Worm (Caenorhabditis elegans) whole organism, L2 larva: ENCODE results near the gene msp-77.
A peak's percentile ranks its signal among the peaks of the same experiment; 100 is the strongest.

Experiments
- C34F6.9 ChIP-seq: fragments of 150-350 bp; optimal IDR thresholded peaks from 2 replicates; lab custom pipeline; 2014; ENCODE audit warnings: missing biosample characterization, missing genetic modification characterization
- F13H6.1 ChIP-seq: sonication (generic microtip); optimal IDR thresholded peaks from 2 replicates; lab custom pipeline; 2016; ENCODE audit warnings: missing genetic modification characterization, missing compliant biosample characterization
- R02D3.7 ChIP-seq: fragments of 150-350 bp; optimal IDR thresholded peaks from 2 replicates; lab custom pipeline; 2014; ENCODE audit warnings: missing biosample characterization, missing genetic modification characterization
- Y55F3AM.14 ChIP-seq: fragments of 200-800 bp; sonication (Bioruptor generic); optimal IDR thresholded peaks from 2 replicates; lab custom pipeline; 2018; ENCODE audit warnings: mild to moderate bottlenecking, missing genetic modification characterization, missing compliant biosample characterization
- alr-1 ChIP-seq: fragments of 150-350 bp; optimal IDR thresholded peaks from 2 replicates; lab custom pipeline; 2014; ENCODE audit warnings: missing biosample characterization, missing genetic modification characterization
- blmp-1 ChIP-seq: sonication (generic microtip); optimal IDR thresholded peaks from 2 replicates; lab custom pipeline; 2017; ENCODE audit warnings: missing genetic modification characterization, mild to moderate bottlenecking, missing compliant biosample characterization, antibody characterized with exemption, moderate library complexity; ENCODE audit not compliant: insufficient read depth
- ceh-82 ChIP-seq: fragments of 150-350 bp; optimal IDR thresholded peaks from 2 replicates; lab custom pipeline; 2014; ENCODE audit warnings: missing biosample characterization, missing genetic modification characterization
- crh-2 ChIP-seq: sonication (generic microtip); optimal IDR thresholded peaks from 2 replicates; lab custom pipeline; 2017; ENCODE audit warnings: missing biosample characterization, missing genetic modification characterization
- dmd-4 ChIP-seq: sonication (generic microtip); optimal IDR thresholded peaks from 2 replicates; lab custom pipeline; 2017; ENCODE audit warnings: missing biosample characterization, missing genetic modification characterization
- egl-27 ChIP-seq: sonication (generic microtip); optimal IDR thresholded peaks from 3 replicates; lab custom pipeline; 2017; ENCODE audit warnings: missing biosample characterization, missing genetic modification reagents, missing genetic modification characterization
- elt-1 ChIP-seq: fragments of 150-350 bp; optimal IDR thresholded peaks from 2 replicates; lab custom pipeline; 2014; ENCODE audit warnings: missing biosample characterization, missing genetic modification characterization
- lin-11 ChIP-seq: fragments of 150-350 bp; sonication (generic microtip); optimal IDR thresholded peaks from 2 replicates; lab custom pipeline; 2014; ENCODE audit warnings: missing biosample characterization, missing genetic modification characterization, inconsistent platforms, mixed read lengths
- lin-13 ChIP-seq: fragments of 150-350 bp; optimal IDR thresholded peaks from 2 replicates; lab custom pipeline; 2014; ENCODE audit warnings: missing biosample characterization, missing genetic modification reagents, missing genetic modification characterization
- mab-5 ChIP-seq: fragments of 150-350 bp; optimal IDR thresholded peaks from 2 replicates; lab custom pipeline; 2014; ENCODE audit warnings: missing biosample characterization, missing genetic modification characterization
- mbf-1 ChIP-seq: sonication (generic microtip); optimal IDR thresholded peaks from 2 replicates; lab custom pipeline; 2017; ENCODE audit warnings: missing biosample characterization, missing genetic modification characterization
- mdl-1 ChIP-seq, 2 experiments: fragments of 150-350 bp in 1 of 2; sonication (generic microtip) in 1 of 2; optimal IDR thresholded peaks; 2 replicates each; lab custom pipeline; 2017; ENCODE audit warnings: missing biosample characterization in 2 of 2, missing genetic modification characterization in 2 of 2
- nhr-11 ChIP-seq: fragments of 150-350 bp; optimal IDR thresholded peaks from 2 replicates; lab custom pipeline; 2014; ENCODE audit warnings: missing biosample characterization, missing genetic modification characterization
- nhr-129 ChIP-seq: fragments of 150-350 bp; optimal IDR thresholded peaks from 2 replicates; lab custom pipeline; 2014; ENCODE audit warnings: missing biosample characterization, missing genetic modification characterization
- nhr-21 ChIP-seq: fragments of 150-350 bp; optimal IDR thresholded peaks from 2 replicates; lab custom pipeline; 2014; ENCODE audit warnings: missing biosample characterization, missing genetic modification characterization
- nhr-23 ChIP-seq: fragments of 150-350 bp; optimal IDR thresholded peaks from 2 replicates; lab custom pipeline; 2014; ENCODE audit warnings: missing biosample characterization, missing genetic modification reagents, missing genetic modification characterization
- nhr-237 ChIP-seq: fragments of 150-350 bp; optimal IDR thresholded peaks from 2 replicates; lab custom pipeline; 2014; ENCODE audit warnings: missing biosample characterization, missing genetic modification characterization
- nhr-25 ChIP-seq: fragments of 150-350 bp; sonication (generic microtip); optimal IDR thresholded peaks from 3 replicates; lab custom pipeline; 2014; ENCODE audit warnings: missing biosample characterization, missing genetic modification characterization
- nhr-6 ChIP-seq: fragments of 150-350 bp; optimal IDR thresholded peaks from 2 replicates; lab custom pipeline; 2014; ENCODE audit warnings: missing biosample characterization, missing genetic modification characterization
- nhr-77 ChIP-seq: fragments of 150-350 bp; optimal IDR thresholded peaks from 2 replicates; lab custom pipeline; 2014; ENCODE audit warnings: missing biosample characterization, missing genetic modification characterization
- skn-1 ChIP-seq: sonication (generic microtip); optimal IDR thresholded peaks from 2 replicates; lab custom pipeline; 2017; ENCODE audit warnings: missing biosample characterization, missing genetic modification characterization
- sma-3 ChIP-seq: sonication (generic microtip); optimal IDR thresholded peaks from 2 replicates; lab custom pipeline; 2016; ENCODE audit warnings: missing genetic modification reagents, missing genetic modification characterization, missing compliant biosample characterization
- sma-9 ChIP-seq, 2 experiments: fragments of 150-350 bp in 1 of 2; sonication (generic microtip) in 1 of 2; optimal IDR thresholded peaks; 2 replicates each; lab custom pipeline; 2014 to 2016; ENCODE audit warnings: missing genetic modification characterization in 2 of 2, mild to moderate bottlenecking in 1 of 2, missing biosample characterization in 1 of 2, missing compliant biosample characterization in 1 of 2, missing genetic modification reagents in 1 of 2, moderate library complexity in 1 of 2
- snpc-4 ChIP-seq: fragments of 150-350 bp; optimal IDR thresholded peaks from 2 replicates; lab custom pipeline; 2014; ENCODE audit warnings: missing biosample characterization, missing genetic modification characterization
- unc-39 ChIP-seq: fragments of 150-350 bp; optimal IDR thresholded peaks from 2 replicates; lab custom pipeline; 2014; ENCODE audit warnings: missing biosample characterization, missing genetic modification characterization
- unc-55 ChIP-seq: fragments of 150-350 bp; sonication (generic microtip); optimal IDR thresholded peaks from 3 replicates; lab custom pipeline; 2014; ENCODE audit warnings: missing biosample characterization, missing genetic modification reagents, missing genetic modification characterization
- unc-62 ChIP-seq: fragments of 150-350 bp; optimal IDR thresholded peaks from 2 replicates; lab custom pipeline; 2014; ENCODE audit warnings: missing biosample characterization, missing genetic modification reagents, missing genetic modification characterization
- zag-1 ChIP-seq: fragments of 150-350 bp; optimal IDR thresholded peaks from 2 replicates; lab custom pipeline; 2014; ENCODE audit warnings: missing biosample characterization, missing genetic modification characterization
- ztf-1 ChIP-seq: fragments of 200-800 bp; sonication (Bioruptor generic); conservative IDR thresholded peaks from 2 replicates; pipeline ENCODE4 v1.3.6; 2022; ENCODE audit warnings: missing genetic modification characterization, missing compliant biosample characterization
- ztf-11 ChIP-seq: sonication (generic microtip); optimal IDR thresholded peaks from 2 replicates; lab custom pipeline; 2017; ENCODE audit warnings: missing biosample characterization, missing genetic modification characterization

The msp-77 gene

DNA sequence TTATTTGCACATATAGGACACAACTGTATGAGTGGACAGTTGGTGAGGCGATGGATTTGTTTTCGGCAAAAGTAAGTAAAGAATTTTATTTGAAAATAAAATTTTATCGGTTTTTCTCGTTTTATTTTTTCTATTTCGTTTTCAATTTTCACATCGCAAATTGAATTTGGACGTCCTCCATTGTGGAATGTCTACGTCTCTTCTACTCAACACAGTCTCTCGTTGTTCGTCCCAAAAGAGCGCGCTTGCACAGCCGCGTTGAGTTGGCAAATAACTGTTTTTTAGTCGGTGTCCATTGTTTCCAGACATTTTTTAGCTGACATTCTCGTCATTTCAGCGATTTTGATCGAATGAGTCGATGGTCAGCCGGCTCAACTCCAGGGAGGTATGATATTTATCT lies 4.8 kb downstream of the msp-77 start:
- peak; percentile 34 for TF ChIP-seq nhr-129 (tag; lab: Kevin White, UChicago)
- peak; percentile 5 for TF ChIP-seq crh-2 (tag; lab: Kevin White, UChicago)
- TF ChIP-seq unc-62 (GFP tag; lab: Kevin White, UChicago): no peak
- no peak for TF ChIP-seq blmp-1 (tag; lab: Kevin White, UChicago)
- TF ChIP-seq C34F6.9 (tag; lab: Kevin White, UChicago): peak; percentile 21
- TF ChIP-seq nhr-25 (tag; lab: Kevin White, UChicago): no peak
- TF ChIP-seq alr-1: no peak
- TF ChIP-seq zag-1: no peak

DNA sequence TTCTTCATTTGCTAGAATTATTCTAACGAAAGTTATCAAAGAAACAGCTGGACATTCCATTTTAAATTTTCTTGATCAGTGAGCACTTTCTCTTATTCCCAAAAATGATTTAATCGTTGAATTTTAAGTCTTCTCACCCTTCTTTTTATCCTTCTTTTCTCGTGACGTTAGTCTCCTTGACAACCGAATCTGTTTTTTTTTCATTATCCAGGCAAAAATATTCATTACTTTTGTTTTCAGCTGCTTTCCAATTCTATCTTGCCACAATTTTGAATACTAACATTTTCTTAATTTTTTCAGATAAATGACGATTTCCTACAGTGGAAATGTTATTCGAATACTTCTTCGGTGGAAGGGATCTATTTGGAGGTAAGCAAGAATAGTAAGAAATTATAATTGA lies 9.2 kb downstream of the msp-77 start, which contains the start of gene best-13:
Gene best-13, plus strand, starts transcription at position 301 of the 400 bp plus-strand sequence.
- TF ChIP-seq elt-1 (tag; lab: Kevin White, UChicago): no peak
- TF ChIP-seq mdl-1 (tag; optimal IDR thresholded peaks at IDR 0.05; lab: Kevin White, UChicago): no peak
- TF ChIP-seq F13H6.1 (tag; lab: Kevin White, UChicago): no peak
- TF ChIP-seq nhr-11: no peak
- TF ChIP-seq ztf-1 (GFP tag; lab: Robert Waterston, UW): no peak
- no peak for TF ChIP-seq R02D3.7 (tag; lab: Kevin White, UChicago)
- no peak for TF ChIP-seq dmd-4 (tag; lab: Kevin White, UChicago)
- TF ChIP-seq Y55F3AM.14 (GFP tag; lab: Kevin White, UChicago): no peak
- TF ChIP-seq lin-13 (GFP tag; lab: Kevin White, UChicago): no peak
- no peak for TF ChIP-seq zag-1
- no peak for TF ChIP-seq ceh-82 (tag; lab: Kevin White, UChicago)
- TF ChIP-seq mbf-1: no peak
- no peak for TF ChIP-seq unc-55 (GFP tag; lab: Kevin White, UChicago)
- TF ChIP-seq nhr-237 (tag; lab: Kevin White, UChicago): no peak
- TF ChIP-seq nhr-77 (tag; lab: Kevin White, UChicago): no peak
- TF ChIP-seq nhr-23 (tag; lab: Kevin White, UChicago): no peak
- no peak for TF ChIP-seq blmp-1 (tag; lab: Kevin White, UChicago)

DNA sequence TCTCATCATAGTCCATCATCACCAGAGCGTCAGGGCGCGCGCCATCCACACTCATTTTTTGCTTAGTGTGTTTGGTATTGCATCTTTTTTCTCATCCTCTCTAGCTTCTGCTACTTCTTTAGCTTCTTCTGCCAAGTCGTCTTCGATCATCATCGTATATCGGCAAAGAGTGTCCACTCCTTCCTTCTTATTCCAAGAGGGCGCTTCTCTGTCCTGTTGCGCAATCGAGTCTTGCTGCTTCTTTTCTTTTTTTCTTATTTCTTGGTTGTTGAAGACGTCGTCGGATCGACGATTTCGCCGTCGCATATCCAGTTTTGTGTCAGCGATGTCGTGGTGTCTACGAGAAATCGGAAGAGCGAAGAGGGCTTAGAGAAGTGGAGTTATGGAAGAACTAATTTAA lies 18.6 kb downstream of the msp-77 start:
- TF ChIP-seq snpc-4 (tag; lab: Kevin White, UChicago): no peak
- no peak for TF ChIP-seq mab-5 (tag; lab: Kevin White, UChicago)

DNA sequence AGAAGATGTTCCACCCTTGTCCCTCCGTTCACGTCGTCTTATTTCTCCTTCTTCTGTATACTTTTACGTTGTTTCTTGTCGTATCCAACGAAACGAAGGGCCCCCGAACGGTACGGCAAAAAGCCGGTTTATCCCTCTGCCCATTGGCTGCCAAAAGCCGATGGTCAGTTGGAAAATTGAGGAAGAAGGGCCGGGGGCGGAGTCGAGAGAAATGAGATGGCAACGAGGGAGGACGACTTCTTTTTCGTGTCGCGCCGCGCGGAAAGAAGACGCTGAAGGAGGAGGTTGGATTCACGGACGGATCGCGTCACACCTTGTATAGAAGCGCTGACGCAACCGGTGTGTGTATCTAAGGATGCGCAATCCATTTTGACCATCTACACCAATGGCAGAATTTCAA lies 20.7 kb downstream of the msp-77 start:
- no peak for TF ChIP-seq sma-3 (GFP tag; lab: Kevin White, UChicago)
- TF ChIP-seq elt-1 (tag; lab: Kevin White, UChicago): no peak
- TF ChIP-seq mab-5 (tag; lab: Kevin White, UChicago): no peak
- no peak for TF ChIP-seq unc-62 (GFP tag; lab: Kevin White, UChicago)
- TF ChIP-seq lin-11: no peak
- TF ChIP-seq ztf-11 (tag; lab: Kevin White, UChicago): no peak
- no peak for TF ChIP-seq blmp-1 (tag; lab: Kevin White, UChicago)
- no peak for TF ChIP-seq nhr-237 (tag; lab: Kevin White, UChicago)
- TF ChIP-seq skn-1 (tag; lab: Kevin White, UChicago): no peak
- TF ChIP-seq zag-1: no peak
- no peak for TF ChIP-seq egl-27

DNA sequence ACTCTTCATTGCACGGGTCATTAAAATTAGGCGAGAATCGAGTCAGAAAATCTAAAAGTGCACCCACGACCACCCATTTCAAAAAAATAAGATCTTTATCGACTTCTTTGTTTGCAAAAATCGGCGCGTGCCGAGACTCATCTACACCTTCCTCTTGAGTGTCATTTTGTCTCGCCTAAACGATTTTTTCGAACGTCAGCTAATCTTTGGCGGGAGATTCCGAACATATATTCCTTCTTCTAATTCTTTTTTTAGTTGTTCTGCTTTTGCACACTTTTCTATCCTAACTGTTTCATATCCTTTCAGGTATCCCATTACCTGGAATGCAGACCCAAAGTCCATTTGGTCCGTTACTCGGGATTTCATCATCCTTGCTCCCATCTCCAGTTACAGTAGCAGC lies 21.8 kb downstream of the msp-77 start, which contains the start of gene bed-3:
Gene bed-3, plus strand, starts transcription at position 301 of the 400 bp plus-strand sequence.
- TF ChIP-seq R02D3.7 (tag; lab: Kevin White, UChicago) (no peak), unc-39 (tag; lab: Kevin White, UChicago) (no peak), sma-9 (GFP tag; optimal IDR thresholded peaks at IDR 0.05; lab: Kevin White, UChicago) (no peak), sma-9 (tag; optimal IDR thresholded peaks at IDR 0.05; lab: Kevin White, UChicago) (no peak), nhr-6 (tag; lab: Kevin White, UChicago) (no peak), blmp-1 (tag; lab: Kevin White, UChicago) (no peak), skn-1 (tag; lab: Kevin White, UChicago) (no peak), unc-55 (GFP tag; lab: Kevin White, UChicago) (no peak), dmd-4 (tag; lab: Kevin White, UChicago) (no peak), nhr-21 (no peak)
